Worm (Caenorhabditis elegans) whole organism, late embryonic: ENCODE measurements around the gene F07H5.10.

ENCODE experiments used
- C38D4.7 ChIP-seq: fragments of 200-800 bp; sonication (Bioruptor generic); optimal IDR thresholded peaks from 2 replicates; lab custom pipeline; 2018; ENCODE audit warnings: mild to moderate bottlenecking, missing genetic modification characterization, moderate library complexity, missing compliant biosample characterization
- T23F11.4 ChIP-seq: fragments of 200-800 bp; sonication (Bioruptor generic); optimal IDR thresholded peaks from 2 replicates; lab custom pipeline; 2018; ENCODE audit warnings: mild to moderate bottlenecking, missing genetic modification characterization, missing compliant biosample characterization
- hlh-15 ChIP-seq: sonication (generic microtip); optimal IDR thresholded peaks from 2 replicates; lab custom pipeline; 2016; ENCODE audit warnings: missing genetic modification characterization, missing compliant biosample characterization
- hlh-30 ChIP-seq: sonication (generic microtip); optimal IDR thresholded peaks from 2 replicates; lab custom pipeline; 2017; ENCODE audit warnings: antibody characterized with exemption, missing genetic modification characterization, missing compliant biosample characterization; ENCODE audit not compliant: insufficient read depth
- lin-11 ChIP-seq: fragments of 200-800 bp; sonication (Bioruptor generic); optimal IDR thresholded peaks from 2 replicates; lab custom pipeline; 2018; ENCODE audit warnings: mild to moderate bottlenecking, missing genetic modification characterization, missing compliant biosample characterization
- pag-3 ChIP-seq: sonication (generic microtip); optimal IDR thresholded peaks from 2 replicates; lab custom pipeline; 2016; ENCODE audit warnings: missing compliant biosample characterization, missing genetic modification characterization, borderline replicate concordance
- pha-2 ChIP-seq: sonication (generic microtip); optimal IDR thresholded peaks from 2 replicates; lab custom pipeline; 2017; ENCODE audit warnings: mild to moderate bottlenecking, missing genetic modification characterization, missing compliant biosample characterization
- pha-4 ChIP-seq: fragments of 150-350 bp; optimal IDR thresholded peaks from 2 replicates; lab custom pipeline; 2018; ENCODE audit warnings: missing biosample characterization, missing genetic modification reagents, missing genetic modification characterization
- unc-55 ChIP-seq: sonication (generic microtip); optimal IDR thresholded peaks from 2 replicates; lab custom pipeline; 2017; ENCODE audit warnings: missing biosample characterization, missing genetic modification reagents, missing genetic modification characterization

DNA sequence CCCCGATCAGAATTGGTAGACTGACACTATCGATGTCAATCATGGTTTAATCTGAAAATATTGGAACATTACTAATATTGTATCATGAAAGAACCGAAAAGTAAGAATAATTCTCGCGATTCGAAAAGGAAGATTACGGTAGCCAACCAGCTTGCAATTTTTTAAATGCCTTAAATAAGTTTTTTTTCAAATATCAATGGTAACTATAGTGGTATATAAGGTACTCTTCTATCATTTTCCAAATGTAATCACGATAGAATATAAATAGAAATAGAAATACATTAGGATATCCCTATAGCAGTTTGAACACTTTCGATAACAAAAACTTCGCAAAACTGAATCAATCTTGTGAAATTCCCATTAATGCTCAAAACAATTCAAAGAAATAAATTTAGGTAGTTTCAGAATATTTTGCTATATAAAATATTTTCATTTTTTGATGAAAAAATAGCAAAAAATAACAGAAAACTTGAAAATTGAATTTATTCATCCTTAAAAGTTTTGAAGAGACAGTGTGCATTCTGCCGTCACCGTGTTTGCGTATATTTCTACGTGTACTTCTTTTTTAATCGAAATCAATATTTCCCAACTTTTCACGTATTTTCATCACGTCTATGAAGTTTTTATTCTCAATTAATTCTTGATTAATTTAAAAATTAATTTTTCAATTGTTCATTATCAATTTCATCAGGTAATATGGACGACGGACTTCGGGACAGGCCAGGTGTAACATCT, 2.5 kb upstream of the F07H5.10 start, which contains the start of the genes F46C5.9 and rer-1:
- TF ChIP-seq hlh-15 (tag; lab: Kevin White, UChicago) (no peak), C38D4.7 (GFP tag; lab: Kevin White, UChicago) (no peak), pha-4 (tag; lab: Kevin White, UChicago) (no peak), lin-11 (tag; lab: Kevin White, UChicago) (no peak), hlh-30 (no peak), T23F11.4 (no peak), unc-55 (GFP tag; lab: Kevin White, UChicago) (no peak), pha-2 (no peak), pag-3 (no peak)
